Worm (Caenorhabditis elegans) whole organism, L4 larva: ENCODE measurements around the gene B0280.11.

Experiments
- F10B5.3 ChIP-seq: sonication (generic microtip); optimal IDR thresholded peaks from 2 replicates; lab custom pipeline; 2016; ENCODE audit warnings: mild to moderate bottlenecking, missing genetic modification characterization, missing compliant biosample characterization
- F26F4.8 ChIP-seq: fragments of 200-800 bp; sonication (Bioruptor generic); conservative IDR thresholded peaks from 2 replicates; pipeline ENCODE4 v1.3.6; 2022; ENCODE audit warnings: missing genetic modification characterization, missing compliant biosample characterization
- F37D6.2 ChIP-seq: sonication (generic microtip); optimal IDR thresholded peaks from 2 replicates; lab custom pipeline; 2016; ENCODE audit warnings: mild to moderate bottlenecking, missing genetic modification characterization, missing compliant biosample characterization
- F44E2.7 ChIP-seq: fragments of 200-800 bp; sonication (Bioruptor generic); IDR thresholded peaks from 2 replicates; pipeline ENCODE4 v2.1.2; 2022; ENCODE audit warnings: missing genetic modification characterization, missing compliant biosample characterization
- T20F7.1 ChIP-seq: fragments of 200-800 bp; sonication (Bioruptor generic); optimal IDR thresholded peaks from 2 replicates; lab custom pipeline; 2018; ENCODE audit warnings: mild to moderate bottlenecking, missing genetic modification characterization, missing compliant biosample characterization
- T26A8.4 ChIP-seq: fragments of 200-800 bp; sonication (Bioruptor generic); IDR thresholded peaks from 2 replicates; pipeline ENCODE4 v1.3.6; 2022; ENCODE audit warnings: missing genetic modification characterization, missing compliant biosample characterization
- Y105C5A.15 ChIP-seq: fragments of 200-800 bp; sonication (Bioruptor generic); IDR thresholded peaks from 2 replicates; pipeline ENCODE4 v1.3.6; 2022; ENCODE audit warnings: missing genetic modification characterization, missing compliant biosample characterization
- Y5F2A.4 ChIP-seq: fragments of 200-800 bp; sonication (Bioruptor generic); optimal IDR thresholded peaks from 2 replicates; lab custom pipeline; 2018; ENCODE audit warnings: mild to moderate bottlenecking, missing genetic modification characterization, missing compliant biosample characterization
- ZK546.5 ChIP-seq, 2 experiments: sonication (generic microtip); optimal IDR thresholded peaks; 2 replicates each; lab custom pipeline; 2017; ENCODE audit warnings: missing biosample characterization in 2 of 2, missing genetic modification characterization in 2 of 2
- aha-1 ChIP-seq: fragments of 150-350 bp; peaks from one replicate; lab custom pipeline; 2014; ENCODE audit warnings: missing biosample characterization, missing genetic modification characterization
- aly-2 ChIP-seq: sonication (generic microtip); optimal IDR thresholded peaks from 2 replicates; lab custom pipeline; 2018; ENCODE audit warnings: missing biosample characterization, missing genetic modification characterization
- arid-1 ChIP-seq: fragments of 200-800 bp; sonication (Bioruptor generic); conservative IDR thresholded peaks from 2 replicates; pipeline ENCODE4 v1.3.6; 2022; ENCODE audit warnings: missing genetic modification reagents, missing genetic modification characterization, missing compliant biosample characterization
- attf-4 ChIP-seq: sonication (generic microtip); optimal IDR thresholded peaks from 3 replicates; lab custom pipeline; 2017; ENCODE audit warnings: missing biosample characterization, missing genetic modification characterization
- ceh-28 ChIP-seq: fragments of 150-350 bp; optimal IDR thresholded peaks from 2 replicates; lab custom pipeline; 2014; ENCODE audit warnings: missing biosample characterization, missing genetic modification reagents, missing genetic modification characterization
- ces-1 ChIP-seq: fragments of 150-350 bp; sonication (generic microtip); optimal IDR thresholded peaks from 4 replicates; lab custom pipeline; 2014; ENCODE audit warnings: missing biosample characterization, missing genetic modification reagents, missing genetic modification characterization
- ctbp-1 ChIP-seq: fragments of 200-800 bp; sonication (Bioruptor generic); IDR thresholded peaks from 2 replicates; pipeline ENCODE4 v1.3.6; 2022; ENCODE audit warnings: missing genetic modification reagents, missing genetic modification characterization, missing compliant biosample characterization
- daf-19 ChIP-seq: fragments of 200-800 bp; sonication (Bioruptor generic); conservative IDR thresholded peaks from 2 replicates; pipeline ENCODE4 v1.3.6; 2022; ENCODE audit warnings: missing genetic modification characterization, missing compliant biosample characterization
- daf-8 ChIP-seq: fragments of 200-800 bp; sonication (Bioruptor generic); IDR thresholded peaks from 2 replicates; pipeline ENCODE4 v1.3.6; 2022; ENCODE audit warnings: missing genetic modification characterization, missing compliant biosample characterization
- dmd-6 ChIP-seq: fragments of 200-800 bp; sonication (Bioruptor generic); IDR thresholded peaks from 2 replicates; pipeline ENCODE4 v1.3.6; 2022; ENCODE audit warnings: missing genetic modification reagents, missing genetic modification characterization, missing compliant biosample characterization
- dmd-8 ChIP-seq: fragments of 200-800 bp; sonication (Bioruptor generic); IDR thresholded peaks from 2 replicates; pipeline ENCODE4 v1.3.6; 2022; ENCODE audit warnings: missing genetic modification characterization, missing compliant biosample characterization
- dmd-9 ChIP-seq: fragments of 200-800 bp; sonication (Bioruptor generic); IDR thresholded peaks from 2 replicates; pipeline ENCODE4 v1.3.6; 2022; ENCODE audit warnings: missing genetic modification reagents, missing genetic modification characterization, missing compliant biosample characterization
- dpl-1 ChIP-seq: fragments of 150-350 bp; optimal IDR thresholded peaks from 2 replicates; lab custom pipeline; 2014; ENCODE audit warnings: missing biosample characterization, missing genetic modification reagents, missing genetic modification characterization
- duxl-1 ChIP-seq: sonication (generic microtip); optimal IDR thresholded peaks from 2 replicates; lab custom pipeline; 2016; ENCODE audit warnings: mild to moderate bottlenecking, missing genetic modification characterization, moderate library complexity, missing compliant biosample characterization; ENCODE audit not compliant: poor library complexity
- fos-1 ChIP-seq: fragments of 150-350 bp; optimal IDR thresholded peaks from 2 replicates; lab custom pipeline; 2014; ENCODE audit warnings: missing biosample characterization, missing genetic modification characterization
- gei-8 ChIP-seq: fragments of 200-800 bp; sonication (Bioruptor generic); optimal IDR thresholded peaks from 2 replicates; lab custom pipeline; 2018; ENCODE audit warnings: mild to moderate bottlenecking, missing genetic modification characterization, missing compliant biosample characterization
- hlh-11 ChIP-seq: fragments of 200-800 bp; sonication (Bioruptor generic); optimal IDR thresholded peaks from 2 replicates; lab custom pipeline; 2018; ENCODE audit warnings: mild to moderate bottlenecking, missing genetic modification characterization, missing compliant biosample characterization
- hlh-30 ChIP-seq: sonication (generic microtip); optimal IDR thresholded peaks from 2 replicates; lab custom pipeline; 2017; ENCODE audit warnings: antibody characterized with exemption, mild to moderate bottlenecking, missing genetic modification characterization, missing compliant biosample characterization; ENCODE audit not compliant: insufficient read depth
- lin-39 ChIP-seq: fragments of 150-350 bp; optimal IDR thresholded peaks from 2 replicates; lab custom pipeline; 2014; ENCODE audit warnings: missing biosample characterization, missing genetic modification reagents, missing genetic modification characterization
- lir-3 ChIP-seq: sonication (generic microtip); optimal IDR thresholded peaks from 2 replicates; lab custom pipeline; 2016; ENCODE audit warnings: mild to moderate bottlenecking, missing genetic modification characterization, missing compliant biosample characterization
- lsy-2 ChIP-seq, 2 experiments: fragments of 150-350 bp in 1 of 2; sonication (generic microtip) in 1 of 2; optimal IDR thresholded peaks; 2 replicates each; lab custom pipeline; 2014 to 2017; ENCODE audit warnings: missing biosample characterization in 2 of 2, missing genetic modification characterization in 2 of 2
- madf-5 ChIP-seq, 2 experiments: fragments of 200-800 bp; sonication (Bioruptor generic); IDR thresholded peaks; 2 replicates each; pipeline ENCODE4 v1.3.6; 2022; ENCODE audit warnings: missing compliant biosample characterization in 2 of 2, missing genetic modification characterization in 2 of 2
- madf-9 ChIP-seq: fragments of 200-800 bp; sonication (Bioruptor generic); conservative IDR thresholded peaks from 2 replicates; pipeline ENCODE4 v1.3.6; 2022; ENCODE audit warnings: missing genetic modification reagents, missing genetic modification characterization, missing compliant biosample characterization
- mdt-29 ChIP-seq: fragments of 200-800 bp; sonication (Bioruptor generic); IDR thresholded peaks from 2 replicates; pipeline ENCODE4 v1.3.6; 2022; ENCODE audit warnings: missing genetic modification reagents, missing genetic modification characterization, missing compliant biosample characterization
- mep-1 ChIP-seq: fragments of 150-350 bp; sonication (generic microtip); optimal IDR thresholded peaks from 3 replicates; lab custom pipeline; 2014; ENCODE audit warnings: missing biosample characterization, missing genetic modification characterization
- mxl-2 ChIP-seq: fragments of 200-800 bp; sonication (Bioruptor generic); conservative IDR thresholded peaks from 2 replicates; pipeline ENCODE4 v1.3.6; 2022; ENCODE audit warnings: missing genetic modification reagents, missing genetic modification characterization, missing compliant biosample characterization
- mxl-3 ChIP-seq: fragments of 200-800 bp; sonication (Bioruptor generic); optimal IDR thresholded peaks from 2 replicates; lab custom pipeline; 2018; ENCODE audit warnings: mild to moderate bottlenecking, missing genetic modification characterization, missing compliant biosample characterization
- nhr-11 ChIP-seq: fragments of 150-350 bp; optimal IDR thresholded peaks from 2 replicates; lab custom pipeline; 2014; ENCODE audit warnings: missing biosample characterization, missing genetic modification characterization
- nhr-237 ChIP-seq: sonication (generic microtip); optimal IDR thresholded peaks from 2 replicates; lab custom pipeline; 2017; ENCODE audit warnings: missing biosample characterization, missing genetic modification characterization
- nhr-25 ChIP-seq: sonication (generic microtip); optimal IDR thresholded peaks from 2 replicates; lab custom pipeline; 2017; ENCODE audit warnings: missing genetic modification characterization, mild to moderate bottlenecking, missing compliant biosample characterization, antibody characterized with exemption, moderate library complexity, borderline replicate concordance; ENCODE audit not compliant: insufficient read depth
- nhr-28 ChIP-seq: fragments of 150-350 bp; optimal IDR thresholded peaks from 2 replicates; lab custom pipeline; 2014; ENCODE audit warnings: missing biosample characterization, missing genetic modification characterization
- nhr-76 ChIP-seq: fragments of 150-350 bp; optimal IDR thresholded peaks from 2 replicates; lab custom pipeline; 2014; ENCODE audit warnings: missing biosample characterization, missing genetic modification characterization
- php-3 ChIP-seq: fragments of 200-800 bp; sonication (Bioruptor generic); IDR thresholded peaks from 2 replicates; pipeline ENCODE4 v1.3.6; 2022; ENCODE audit warnings: missing genetic modification reagents, missing genetic modification characterization, missing compliant biosample characterization
- rbr-2 ChIP-seq: sonication (generic microtip); optimal IDR thresholded peaks from 2 replicates; lab custom pipeline; 2016; ENCODE audit warnings: missing genotype, missing genetic modification characterization, missing compliant biosample characterization
- sdz-12 ChIP-seq: fragments of 200-800 bp; sonication (Bioruptor generic); optimal IDR thresholded peaks from 2 replicates; lab custom pipeline; 2018; ENCODE audit warnings: mild to moderate bottlenecking, missing genetic modification characterization, missing compliant biosample characterization
- snpc-4 ChIP-seq: fragments of 150-350 bp; optimal IDR thresholded peaks from 2 replicates; lab custom pipeline; 2014; ENCODE audit warnings: missing biosample characterization, missing genetic modification characterization
- spr-3 ChIP-seq: fragments of 200-800 bp; sonication (Bioruptor generic); optimal IDR thresholded peaks from 2 replicates; lab custom pipeline; 2018; ENCODE audit warnings: mild to moderate bottlenecking, missing genetic modification characterization, missing compliant biosample characterization
- tra-1 ChIP-seq: fragments of 200-800 bp; sonication (Bioruptor generic); IDR thresholded peaks from 2 replicates; pipeline ENCODE4 v1.3.6; 2022; ENCODE audit warnings: missing genetic modification reagents, missing genetic modification characterization, missing compliant biosample characterization
- unc-130 ChIP-seq: sonication (generic microtip); optimal IDR thresholded peaks from 2 replicates; lab custom pipeline; 2016; ENCODE audit warnings: missing genetic modification reagents, missing genetic modification characterization, missing compliant biosample characterization
- vab-7 ChIP-seq: fragments of 200-800 bp; sonication (Bioruptor generic); IDR thresholded peaks from 2 replicates; pipeline ENCODE4 v1.3.6; 2022; ENCODE audit warnings: missing genetic modification reagents, missing genetic modification characterization, missing compliant biosample characterization
- zfp-3 ChIP-seq: fragments of 200-800 bp; sonication (Bioruptor generic); conservative IDR thresholded peaks from 2 replicates; pipeline ENCODE4 v1.3.6; 2022; ENCODE audit warnings: missing genetic modification reagents, missing genetic modification characterization, missing compliant biosample characterization
- zip-11 ChIP-seq: fragments of 200-800 bp; sonication (Bioruptor generic); IDR thresholded peaks from 2 replicates; pipeline ENCODE4 v1.3.6; 2022; ENCODE audit warnings: missing genetic modification characterization, missing compliant biosample characterization
- zip-2 ChIP-seq: fragments of 150-350 bp; optimal IDR thresholded peaks from 2 replicates; lab custom pipeline; 2014; ENCODE audit warnings: missing biosample characterization, missing genetic modification characterization

B0280.11 gene

ce11 chrIII:7165816-7166229, 27.7 kb upstream of the B0280.11 start (continued):
- no peak for TF ChIP-seq mdt-29 (GFP tag; lab: Robert Waterston, UW)
- peak; percentile 63 for TF ChIP-seq T20F7.1 (GFP tag; lab: Kevin White, UChicago)
- TF ChIP-seq dmd-9 (GFP tag; lab: Robert Waterston, UW): no peak
- peak; percentile 89 for TF ChIP-seq hlh-11
- TF ChIP-seq dmd-8 (GFP tag; lab: Robert Waterston, UW): no peak
- peak; percentile 68 for TF ChIP-seq hlh-30
- no peak for TF ChIP-seq F26F4.8 (GFP tag; lab: Robert Waterston, UW)
- no peak for TF ChIP-seq aly-2 (tag; lab: Kevin White, UChicago)
- no peak for TF ChIP-seq tra-1 (GFP tag; lab: Robert Waterston, UW)
- TF ChIP-seq duxl-1 (tag; lab: Kevin White, UChicago): no peak
- TF ChIP-seq daf-19 (GFP tag; lab: Robert Waterston, UW): no peak
- TF ChIP-seq ceh-28: no peak
- no peak for TF ChIP-seq daf-8
- TF ChIP-seq lir-3 (tag; lab: Kevin White, UChicago): no peak
- TF ChIP-seq zip-2 (tag; lab: Kevin White, UChicago): no peak
- no peak for TF ChIP-seq Y105C5A.15 (GFP tag; lab: Robert Waterston, UW)
- TF ChIP-seq nhr-237 (tag; lab: Kevin White, UChicago): no peak
- no peak for TF ChIP-seq F10B5.3 (tag; lab: Kevin White, UChicago)
- peak; percentile 53 for TF ChIP-seq gei-8 (GFP tag; lab: Kevin White, UChicago)
- TF ChIP-seq dmd-6: peak; percentile 92
- TF ChIP-seq dpl-1 (GFP tag; lab: Kevin White, UChicago): peak; percentile 69
- TF ChIP-seq F44E2.7 (GFP tag; lab: Robert Waterston, UW): no peak
- TF ChIP-seq spr-3 (GFP tag; lab: Kevin White, UChicago): no peak
- TF ChIP-seq madf-9: no peak
- peak; percentile 19 for TF ChIP-seq rbr-2 (tag; lab: Kevin White, UChicago)
- TF ChIP-seq fos-1 (tag; lab: Kevin White, UChicago): no peak
- no peak for TF ChIP-seq zip-11 (GFP tag; lab: Robert Waterston, UW)
- TF ChIP-seq nhr-11 (tag; lab: Kevin White, UChicago): peak; percentile 35
- TF ChIP-seq arid-1: no peak
- no peak for TF ChIP-seq sdz-12 (GFP tag; lab: Kevin White, UChicago)
- TF ChIP-seq zfp-3 (GFP tag; lab: Robert Waterston, UW): no peak
- TF ChIP-seq mxl-3 (GFP tag; lab: Kevin White, UChicago): peak; percentile 67
- TF ChIP-seq nhr-25 (tag; lab: Kevin White, UChicago): no peak
- no peak for TF ChIP-seq attf-4 (tag; lab: Kevin White, UChicago)
- TF ChIP-seq F37D6.2 (tag; lab: Kevin White, UChicago): no peak
- no peak for TF ChIP-seq ZK546.5 (tag; optimal IDR thresholded peaks at IDR 0.05; lab: Kevin White, UChicago)
- TF ChIP-seq ces-1 (GFP tag; lab: Kevin White, UChicago): no peak
- no peak for TF ChIP-seq mxl-2
- no peak for TF ChIP-seq T26A8.4 (GFP tag; lab: Robert Waterston, UW)
- no peak for TF ChIP-seq lin-39 (tag; lab: Kevin White, UChicago)
- TF ChIP-seq php-3: peak; percentile 52
- no peak for TF ChIP-seq madf-5 (GFP tag; IDR thresholded peaks at IDR 0.05; lab: Robert Waterston, UW)
- TF ChIP-seq vab-7 (GFP tag; lab: Robert Waterston, UW): no peak
- TF ChIP-seq nhr-28: peak; percentile 87
- no peak for TF ChIP-seq unc-130 (GFP tag; lab: Kevin White, UChicago)
- TF ChIP-seq snpc-4 (tag; lab: Kevin White, UChicago): no peak
- TF ChIP-seq mep-1: peak; percentile 66
- TF ChIP-seq aha-1 (tag; lab: Kevin White, UChicago): peak; percentile 55
- TF ChIP-seq nhr-76: no peak
- peak in 1 of 2 experiments; percentile 70 for TF ChIP-seq lsy-2 (tag; optimal IDR thresholded peaks at IDR 0.05; lab: Kevin White, UChicago)
- no peak for TF ChIP-seq ctbp-1
- TF ChIP-seq Y5F2A.4 (GFP tag; lab: Kevin White, UChicago): no peak
